Fruit fly (Drosophila melanogaster) whole organism, embryonic: ENCODE measurements around the gene CG42240.

Source experiments
- Antp ChIP-seq: fragments of 200-800 bp; sonication (Bioruptor generic); optimal IDR thresholded peaks from 3 replicates; lab custom pipeline; 2016; ENCODE audit warnings: missing biosample characterization, missing genetic modification characterization
- Atf-2 ChIP-seq: fragments of 200-800 bp; sonication (Bioruptor generic); optimal IDR thresholded peaks from 2 replicates; lab custom pipeline; 2016; ENCODE audit warnings: missing biosample characterization, missing genetic modification characterization
- CG10321 ChIP-seq: fragments of 200-800 bp; sonication (Bioruptor generic); IDR thresholded peaks from 2 replicates; pipeline ENCODE4 v1.3.6; 2022; ENCODE audit warnings: missing biosample characterization, missing genetic modification characterization
- CG11723 ChIP-seq: fragments of 200-800 bp; sonication (Bioruptor generic); optimal IDR thresholded peaks from 2 replicates; lab custom pipeline; 2017; ENCODE audit warnings: missing biosample characterization, mild to moderate bottlenecking, missing genetic modification characterization
- CG14014 ChIP-seq: fragments of 200-800 bp; sonication (Bioruptor generic); IDR thresholded peaks from 2 replicates; pipeline ENCODE4 v1.3.6; 2022; ENCODE audit warnings: missing biosample characterization, missing genetic modification characterization
- CG15514 ChIP-seq: fragments of 200-800 bp; sonication (Bioruptor generic); optimal IDR thresholded peaks from 3 replicates; lab custom pipeline; 2017; ENCODE audit warnings: missing biosample characterization, missing genetic modification characterization, mild to moderate bottlenecking, moderate library complexity, missing genetic modification reagents
- CG1647 ChIP-seq: fragments of 200-800 bp; sonication (Bioruptor generic); optimal IDR thresholded peaks from 3 replicates; lab custom pipeline; 2016; ENCODE audit warnings: missing biosample characterization, missing genetic modification characterization
- CG1792 ChIP-seq: fragments of 200-800 bp; sonication (Bioruptor generic); optimal IDR thresholded peaks from 2 replicates; lab custom pipeline; 2016; ENCODE audit warnings: missing biosample characterization, missing genetic modification characterization
- CG2889 ChIP-seq: fragments of 200-800 bp; sonication (Bioruptor generic); IDR thresholded peaks from 3 replicates; pipeline ENCODE4 v1.3.6; 2022; ENCODE audit warnings: missing biosample characterization, missing genetic modification characterization
- CG42726 ChIP-seq: fragments of 200-800 bp; sonication (Bioruptor generic); IDR thresholded peaks from 2 replicates; pipeline ENCODE4 v1.3.6; 2022; ENCODE audit warnings: missing biosample characterization, missing genetic modification characterization; ENCODE audit not compliant: partially characterized antibody
- CG4617 ChIP-seq: fragments of 200-800 bp; sonication (Bioruptor generic); optimal IDR thresholded peaks from 3 replicates; lab custom pipeline; 2016; ENCODE audit warnings: missing biosample characterization, missing genetic modification characterization, borderline replicate concordance
- CG4730 ChIP-seq: fragments of 200-800 bp; sonication (Bioruptor generic); IDR thresholded peaks from 2 replicates; pipeline ENCODE4 v1.3.6; 2022; ENCODE audit warnings: missing biosample characterization, missing genetic modification characterization
- CG5245 ChIP-seq: fragments of 200-800 bp; sonication (Bioruptor generic); optimal IDR thresholded peaks from 3 replicates; lab custom pipeline; 2016; ENCODE audit warnings: missing biosample characterization, missing genetic modification characterization
- CG6175 ChIP-seq: fragments of 200-800 bp; sonication (Bioruptor generic); IDR thresholded peaks from 3 replicates; pipeline ENCODE4 v1.3.6; 2022; ENCODE audit warnings: missing biosample characterization, missing genetic modification characterization
- CG7987 ChIP-seq: fragments of 200-800 bp; sonication (Bioruptor generic); optimal IDR thresholded peaks from 2 replicates; lab custom pipeline; 2018; ENCODE audit warnings: missing biosample characterization, mild to moderate bottlenecking, missing genetic modification characterization, moderate library complexity
- CG8388 ChIP-seq: fragments of 200-800 bp; sonication (Bioruptor generic); optimal IDR thresholded peaks from 2 replicates; lab custom pipeline; 2019; ENCODE audit warnings: missing biosample characterization, mild to moderate bottlenecking, missing genetic modification characterization, moderate library complexity
- CG8765 ChIP-seq: fragments of 200-800 bp; sonication (Bioruptor generic); IDR thresholded peaks from 2 replicates; pipeline ENCODE4 v1.3.6; 2022; ENCODE audit warnings: missing biosample characterization, missing genetic modification characterization
- CG8944 ChIP-seq: fragments of 200-800 bp; sonication (Bioruptor generic); optimal IDR thresholded peaks from 3 replicates; lab custom pipeline; 2016; ENCODE audit warnings: missing biosample characterization, missing genetic modification characterization
- D19A ChIP-seq: fragments of 200-800 bp; optimal IDR thresholded peaks from 3 replicates; lab custom pipeline; 2019; ENCODE audit warnings: missing biosample characterization, mild to moderate bottlenecking, missing genetic modification characterization, moderate library complexity
- Dek ChIP-seq: fragments of 200-800 bp; sonication (Bioruptor generic); optimal IDR thresholded peaks from 3 replicates; lab custom pipeline; 2019; ENCODE audit warnings: missing biosample characterization, mild to moderate bottlenecking, missing genetic modification characterization, moderate library complexity
- Dref ChIP-seq: fragments of 200-800 bp; sonication (Bioruptor generic); IDR thresholded peaks from 2 replicates; pipeline ENCODE4 v1.3.6; 2022; ENCODE audit warnings: missing biosample characterization, missing genetic modification characterization
- ERR ChIP-seq: fragments of 200-800 bp; sonication (Bioruptor generic); optimal IDR thresholded peaks from 2 replicates; lab custom pipeline; 2016; ENCODE audit warnings: missing biosample characterization, missing genetic modification characterization
- Gug ChIP-seq: fragments of 200-800 bp; sonication (Bioruptor generic); IDR thresholded peaks from 4 replicates; pipeline ENCODE4 v1.3.6; 2022; ENCODE audit warnings: missing biosample characterization, missing genetic modification characterization
- HmgD ChIP-seq: fragments of 200-800 bp; sonication (Bioruptor generic); optimal IDR thresholded peaks from 3 replicates; lab custom pipeline; 2016; ENCODE audit warnings: missing biosample characterization, missing genetic modification characterization
- Mes4 ChIP-seq: fragments of 200-800 bp; sonication (Bioruptor generic); optimal IDR thresholded peaks from 2 replicates; lab custom pipeline; 2016; ENCODE audit warnings: missing biosample characterization, missing genetic modification characterization
- Mrtf ChIP-seq: fragments of 200-800 bp; sonication (Bioruptor generic); IDR thresholded peaks from 3 replicates; pipeline ENCODE4 v1.3.6; 2022; ENCODE audit warnings: missing biosample characterization, missing genetic modification characterization
- Neu2 ChIP-seq: fragments of 200-800 bp; sonication (Bioruptor generic); optimal IDR thresholded peaks from 3 replicates; lab custom pipeline; 2016; ENCODE audit warnings: missing biosample characterization, missing genetic modification characterization, borderline replicate concordance
- Oli ChIP-seq: fragments of 200-800 bp; sonication (Bioruptor generic); optimal IDR thresholded peaks from 2 replicates; lab custom pipeline; 2018; ENCODE audit warnings: missing biosample characterization, mild to moderate bottlenecking, missing genetic modification characterization, moderate library complexity
- Opbp ChIP-seq: fragments of 200-800 bp; sonication (Bioruptor generic); IDR thresholded peaks from 3 replicates; pipeline ENCODE4 v1.3.6; 2022; ENCODE audit warnings: missing biosample characterization, missing genetic modification characterization; ENCODE audit not compliant: partially characterized antibody
- PHDP ChIP-seq: fragments of 200-800 bp; sonication (Bioruptor generic); optimal IDR thresholded peaks from 3 replicates; lab custom pipeline; 2018; ENCODE audit warnings: missing biosample characterization, mild to moderate bottlenecking, missing genetic modification characterization, moderate library complexity
- Ssrp ChIP-seq: fragments of 200-800 bp; sonication (Bioruptor generic); optimal IDR thresholded peaks from 2 replicates; lab custom pipeline; 2018; ENCODE audit warnings: missing biosample characterization, mild to moderate bottlenecking, missing genetic modification characterization, moderate library complexity
- TFAM ChIP-seq: fragments of 200-800 bp; sonication (Bioruptor generic); optimal IDR thresholded peaks from 2 replicates; lab custom pipeline; 2017; ENCODE audit warnings: missing biosample characterization, missing genetic modification characterization, inconsistent platforms
- Tbp ChIP-seq: fragments of >200 bp; optimal IDR thresholded peaks from 2 replicates; lab custom pipeline; 2018; ENCODE audit warnings: missing biosample characterization, missing genetic modification characterization
- aop ChIP-seq: fragments of 200-800 bp; sonication (Bioruptor generic); IDR thresholded peaks from 2 replicates; pipeline ENCODE4 v1.3.6; 2022; ENCODE audit warnings: missing biosample characterization, missing genetic modification characterization
- bowl ChIP-seq: fragments of 200-800 bp; sonication (Bioruptor generic); IDR thresholded peaks from 2 replicates; pipeline ENCODE4 v1.3.6; 2022; ENCODE audit warnings: missing biosample characterization, missing genetic modification characterization
- ci ChIP-seq: fragments of 200-800 bp; sonication (Bioruptor generic); IDR thresholded peaks from 3 replicates; pipeline ENCODE4 v1.3.6; 2022; ENCODE audit warnings: missing biosample characterization, missing genetic modification characterization
- dpn ChIP-seq, 2 experiments: fragments of 200-800 bp; sonication (Bioruptor generic); optimal IDR thresholded peaks; 3 replicates each; lab custom pipeline; 2016; ENCODE audit warnings: missing biosample characterization in 2 of 2, missing genetic modification characterization in 2 of 2
- knrl ChIP-seq: fragments of 200-800 bp; sonication (Bioruptor generic); IDR thresholded peaks from 3 replicates; pipeline ENCODE4 v1.3.6; 2022; ENCODE audit warnings: missing biosample characterization, missing genetic modification characterization; ENCODE audit not compliant: partially characterized antibody
- nerfin-1 ChIP-seq: fragments of 200-800 bp; sonication (Bioruptor generic); optimal IDR thresholded peaks from 3 replicates; lab custom pipeline; 2019; ENCODE audit warnings: missing biosample characterization, mild to moderate bottlenecking, missing genetic modification characterization, moderate library complexity
- pum ChIP-seq: fragments of 200-800 bp; sonication (Bioruptor generic); optimal IDR thresholded peaks from 2 replicates; lab custom pipeline; 2016; ENCODE audit warnings: missing biosample characterization, missing genetic modification characterization
- ro ChIP-seq: fragments of 200-800 bp; sonication (Bioruptor generic); IDR thresholded peaks from 2 replicates; pipeline ENCODE4 v1.3.6; 2022; ENCODE audit warnings: missing biosample characterization, missing genetic modification characterization
- scrt ChIP-seq: fragments of 200-800 bp; sonication (Bioruptor generic); optimal IDR thresholded peaks from 2 replicates; lab custom pipeline; 2018; ENCODE audit warnings: missing biosample characterization, mild to moderate bottlenecking, missing genetic modification characterization, moderate library complexity
- sd ChIP-seq: fragments of 200-800 bp; sonication (Bioruptor generic); optimal IDR thresholded peaks from 3 replicates; lab custom pipeline; 2018; ENCODE audit warnings: missing biosample characterization, mild to moderate bottlenecking, missing genetic modification characterization, moderate library complexity
- sima ChIP-seq: fragments of 200-800 bp; sonication (Bioruptor generic); optimal IDR thresholded peaks from 2 replicates; lab custom pipeline; 2016; ENCODE audit warnings: missing biosample characterization, missing genetic modification characterization
- slou ChIP-seq: fragments of 200-800 bp; sonication (Bioruptor generic); optimal IDR thresholded peaks from 3 replicates; lab custom pipeline; 2016; ENCODE audit warnings: missing biosample characterization, missing genetic modification characterization
- slp2 ChIP-seq: fragments of 200-800 bp; sonication (Bioruptor generic); optimal IDR thresholded peaks from 2 replicates; lab custom pipeline; 2016; ENCODE audit warnings: missing biosample characterization, missing genetic modification characterization
- sr ChIP-seq: fragments of 200-800 bp; sonication (Bioruptor generic); IDR thresholded peaks from 3 replicates; pipeline ENCODE4 v1.3.6; 2022; ENCODE audit warnings: missing biosample characterization, missing genetic modification characterization
- stc ChIP-seq: fragments of 200-800 bp; sonication (Bioruptor generic); IDR thresholded peaks from 2 replicates; pipeline ENCODE4 v1.3.6; 2022; ENCODE audit warnings: missing biosample characterization, missing genetic modification characterization
- sug ChIP-seq: fragments of 200-800 bp; optimal IDR thresholded peaks from 2 replicates; lab custom pipeline; 2019; ENCODE audit warnings: missing biosample characterization, mild to moderate bottlenecking, missing genetic modification characterization, moderate library complexity
- vnd ChIP-seq: fragments of 200-800 bp; sonication (Bioruptor generic); IDR thresholded peaks from 3 replicates; pipeline ENCODE4 v1.3.6; 2022; ENCODE audit warnings: missing biosample characterization, missing genetic modification characterization; ENCODE audit not compliant: partially characterized antibody
- wdn ChIP-seq: fragments of 200-800 bp; sonication (Bioruptor generic); IDR thresholded peaks from 2 replicates; pipeline ENCODE4 v1.3.6; 2022; ENCODE audit warnings: missing biosample characterization, missing genetic modification characterization
- zf30C ChIP-seq: fragments of 200-800 bp; sonication (Bioruptor generic); optimal IDR thresholded peaks from 3 replicates; lab custom pipeline; 2018; ENCODE audit warnings: missing biosample characterization, mild to moderate bottlenecking, missing genetic modification characterization

CG42240 gene

DNA sequence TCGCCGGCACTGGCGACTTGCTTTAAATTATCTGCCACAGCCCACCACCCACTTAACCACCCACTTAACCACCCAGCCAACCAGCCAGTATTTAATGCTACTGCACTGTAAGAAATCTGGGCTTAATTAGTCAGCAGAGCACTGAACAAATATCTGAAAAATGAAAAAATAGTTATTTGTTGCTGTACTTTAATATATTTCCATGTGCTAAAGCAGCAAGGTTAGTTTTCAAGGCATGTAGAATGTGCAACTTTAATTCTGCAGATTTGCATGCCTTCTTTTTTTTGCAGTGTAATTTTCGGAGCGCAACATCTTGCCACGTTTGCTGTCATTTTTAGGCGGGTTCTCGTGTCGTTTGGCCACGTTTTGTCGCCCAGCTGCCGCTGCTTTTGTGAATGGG, 45.0 kb downstream of the CG42240 start (continued):
- TF ChIP-seq CG8388 (GFP tag; lab: Kevin White, UChicago): no peak
- TF ChIP-seq Ssrp: peak; percentile 30
- no peak for TF ChIP-seq CG1647 (GFP tag; lab: Kevin White, UChicago)
- peak; percentile 38 for TF ChIP-seq pum (GFP tag; lab: Kevin White, UChicago)
- no peak for TF ChIP-seq CG11723 (GFP tag; lab: Kevin White, UChicago)
- TF ChIP-seq wdn (GFP tag; lab: Robert Waterston, UW): no peak; the same call in 1 of the 2 replicates
- no peak for TF ChIP-seq Opbp (GFP tag; lab: Robert Waterston, UW)
- TF ChIP-seq nerfin-1: no peak
- no peak for TF ChIP-seq CG10321 (GFP tag; lab: Robert Waterston, UW)
- no peak for TF ChIP-seq vnd
- TF ChIP-seq zf30C (GFP tag; lab: Kevin White, UChicago): peak; percentile 13
- TF ChIP-seq CG5245: peak; percentile 10
- TF ChIP-seq HmgD: no peak
- 0 out of 2 replicates have a peak, but pooled peaks have one; percentile 34 for TF ChIP-seq ro (GFP tag; lab: Robert Waterston, UW)
- peak; percentile 32 to 48 for TF ChIP-seq dpn (GFP tag; optimal IDR thresholded peaks at IDR 0.05; lab: Kevin White, UChicago)
- peak; percentile 26 for TF ChIP-seq D19A (tag; lab: Kevin White, UChicago)
- TF ChIP-seq Oli (tag; lab: Kevin White, UChicago): peak; percentile 43
- no peak for TF ChIP-seq ERR (GFP tag; lab: Kevin White, UChicago)
- no peak for TF ChIP-seq CG7987 (GFP tag; lab: Kevin White, UChicago)
- peak; percentile 48 for TF ChIP-seq CG15514
- peak; percentile 30 for TF ChIP-seq Antp (GFP tag; lab: Kevin White, UChicago)
- no peak for TF ChIP-seq sd (tag; lab: Kevin White, UChicago)
- TF ChIP-seq Dref (GFP tag; lab: Robert Waterston, UW): no peak
- TF ChIP-seq sima: no peak
- TF ChIP-seq TFAM: no peak
- TF ChIP-seq CG4617 (GFP tag; lab: Kevin White, UChicago): no peak
- TF ChIP-seq CG8944 (GFP tag; lab: Kevin White, UChicago): peak; percentile 30
- TF ChIP-seq CG6175 (GFP tag; lab: Robert Waterston, UW): no peak
- TF ChIP-seq ci: peak; percentile 53; the same call in 1 of the 3 replicates
- 0 out of 2 replicates have a peak, but pooled peaks have one; percentile 29 for TF ChIP-seq CG4730 (GFP tag; lab: Robert Waterston, UW)
- TF ChIP-seq CG1792 (GFP tag; lab: Kevin White, UChicago): peak; percentile 27
- peak; percentile 53 for TF ChIP-seq scrt (GFP tag; lab: Kevin White, UChicago)
- no peak for TF ChIP-seq aop (GFP tag; lab: Robert Waterston, UW)
- no peak for TF ChIP-seq CG42726 (GFP tag; lab: Robert Waterston, UW)
- TF ChIP-seq stc (GFP tag; lab: Robert Waterston, UW): no peak; the same call in 1 of the 2 replicates
- no peak for TF ChIP-seq CG2889 (GFP tag; lab: Robert Waterston, UW)
- no peak for TF ChIP-seq knrl (GFP tag; lab: Robert Waterston, UW)
- no peak; the same call in 3 of the 4 replicates for TF ChIP-seq Gug (GFP tag; lab: Robert Waterston, UW)
- TF ChIP-seq Tbp (GFP tag; lab: Kevin White, UChicago): no peak
- no peak for TF ChIP-seq Neu2
- TF ChIP-seq slp2: no peak
- TF ChIP-seq CG14014 (GFP tag; lab: Robert Waterston, UW): peak; percentile 41
- TF ChIP-seq Mrtf (GFP tag; lab: Robert Waterston, UW): 0 out of 3 replicates have a peak, but pooled peaks have one; percentile 24
- TF ChIP-seq bowl (GFP tag; lab: Robert Waterston, UW): no peak
- no peak for TF ChIP-seq sug (tag; lab: Kevin White, UChicago)
- peak; percentile 54 for TF ChIP-seq PHDP (tag; lab: Kevin White, UChicago)
- TF ChIP-seq CG8765: no peak
- peak; percentile 47 for TF ChIP-seq Dek (tag; lab: Kevin White, UChicago)
- no peak for TF ChIP-seq sr (GFP tag; lab: Robert Waterston, UW)
- no peak for TF ChIP-seq Mes4 (GFP tag; lab: Kevin White, UChicago)
- no peak for TF ChIP-seq Atf-2 (GFP tag; lab: Kevin White, UChicago)
- peak; percentile 16 for TF ChIP-seq slou
